Fruit fly (Drosophila melanogaster): Measurements from ENCODE around the gene CG31145.
A peak's percentile ranks its signal among the peaks of the same experiment; 100 is the strongest.

The CG31145 gene

dm6 chr3R:23669401-23670216 lies at the start of gene CG31145:
TSS of gene CG31145 (minus strand) at chr3R:23669659.
- TF ChIP-seq achi (GFP tag; optimal IDR thresholded peaks at IDR 0.05), result peak; percentile 99
- TF ChIP-seq CG6792 (GFP tag; optimal IDR thresholded peaks at IDR 0.05), result peak; percentile 100
- peak; percentile 100 for TF ChIP-seq Sox102F (GFP tag; optimal IDR thresholded peaks at IDR 0.05)
- peak; percentile 100 for TF ChIP-seq Eip75B (GFP tag; optimal IDR thresholded peaks at IDR 0.05)
- peak; percentile 100 for TF ChIP-seq CG10669 (GFP tag; optimal IDR thresholded peaks at IDR 0.05)
- TF ChIP-seq fd59A (GFP tag; optimal IDR thresholded peaks at IDR 0.05), result peak; percentile 99
- peak; percentile 99 for TF ChIP-seq CG11902 (GFP tag; optimal IDR thresholded peaks at IDR 0.05)
- TF ChIP-seq CG10631 (GFP tag; optimal IDR thresholded peaks at IDR 0.05), result peak; percentile 100
- peak; percentile 99 for TF ChIP-seq Ets96B (tag; optimal IDR thresholded peaks at IDR 0.05)
- TF ChIP-seq CG16779 (tag; optimal IDR thresholded peaks at IDR 0.05), result peak; percentile 99
- TF ChIP-seq CG1621 (tag; optimal IDR thresholded peaks at IDR 0.05), result peak; percentile 99
- peak; percentile 100 for TF ChIP-seq Smox (GFP tag; optimal IDR thresholded peaks at IDR 0.05)
- TF ChIP-seq Eip93F (GFP tag; optimal IDR thresholded peaks at IDR 0.05), result peak; percentile 98
- TF ChIP-seq CG15336 (GFP tag; IDR thresholded peaks at IDR 0.05), result peak; percentile 100
- TF ChIP-seq Lpt (GFP tag; optimal IDR thresholded peaks at IDR 0.05), result peak; percentile 100
- TF ChIP-seq Gug (GFP tag; IDR thresholded peaks at IDR 0.05), result peak; percentile 99
- TF ChIP-seq vri (GFP tag; optimal IDR thresholded peaks at IDR 0.05), result peak; percentile 98
- TF ChIP-seq svp (GFP tag), result peak; percentile 100
- TF ChIP-seq Hr39 (GFP tag; optimal IDR thresholded peaks at IDR 0.05), result peak; percentile 100
- peak; percentile 100 for TF ChIP-seq CG6276 (GFP tag; optimal IDR thresholded peaks at IDR 0.05)
- peak; percentile 100 for TF ChIP-seq CG3919 (GFP tag; optimal IDR thresholded peaks at IDR 0.05)
- peak; percentile 99 for TF ChIP-seq Ets21C (GFP tag; optimal IDR thresholded peaks at IDR 0.05)
- TF ChIP-seq CG34406 (GFP tag; optimal IDR thresholded peaks at IDR 0.05), result peak; percentile 100
- peak; percentile 99 for TF ChIP-seq eg (GFP tag; IDR thresholded peaks at IDR 0.05)
- peak; percentile 100 for TF ChIP-seq CG31627 (GFP tag; optimal IDR thresholded peaks at IDR 0.05)
- peak; percentile 100 for TF ChIP-seq topi (GFP tag; optimal IDR thresholded peaks at IDR 0.05)
- TF ChIP-seq Hr38 (GFP tag; optimal IDR thresholded peaks at IDR 0.05), result peak; percentile 94
- TF ChIP-seq salr (GFP tag; optimal IDR thresholded peaks at IDR 0.05), result peak; percentile 98 to 100
- TF ChIP-seq Sox15 (GFP tag; optimal IDR thresholded peaks at IDR 0.05), result peak; percentile 100
- peak; percentile 99 for TF ChIP-seq CG6854 (GFP tag; optimal IDR thresholded peaks at IDR 0.05)
- peak; percentile 100 for TF ChIP-seq Hr4 (GFP tag; optimal IDR thresholded peaks at IDR 0.05)
- TF ChIP-seq dsx (GFP tag; optimal IDR thresholded peaks at IDR 0.05; ENCODE audit: poor library complexity, severe bottlenecking), result peak; percentile 98
- peak; percentile 99 for TF ChIP-seq CG11294 (GFP tag; IDR thresholded peaks at IDR 0.05)
- TF ChIP-seq CG32006 (GFP tag; optimal IDR thresholded peaks at IDR 0.05), result peak; percentile 100
- peak; percentile 97 to 99 for TF ChIP-seq ss (GFP tag; optimal IDR thresholded peaks at IDR 0.05)
- TF ChIP-seq spab (GFP tag; optimal IDR thresholded peaks at IDR 0.05), result peak; percentile 99
- TF ChIP-seq fd85E (GFP tag; optimal IDR thresholded peaks at IDR 0.05), result peak; percentile 98
- TF ChIP-seq CG8632 (GFP tag; optimal IDR thresholded peaks at IDR 0.05), result peak; percentile 100
- TF ChIP-seq CG4318 (GFP tag; optimal IDR thresholded peaks at IDR 0.05), result peak; percentile 100
- TF ChIP-seq CG8319 (GFP tag; optimal IDR thresholded peaks at IDR 0.05), result peak; percentile 99
- peak; percentile 100 for TF ChIP-seq Eip78C (GFP tag)
- TF ChIP-seq lz (GFP tag; optimal IDR thresholded peaks at IDR 0.05), result peak; percentile 100
- peak; percentile 98 for TF ChIP-seq Blimp-1 (GFP tag; optimal IDR thresholded peaks at IDR 0.05)
- TF ChIP-seq pdm3 (GFP tag; optimal IDR thresholded peaks at IDR 0.05), result peak; percentile 100
- TF ChIP-seq dac (GFP tag; optimal IDR thresholded peaks at IDR 0.05), result peak; percentile 100
- peak; percentile 99 for TF ChIP-seq CG7368 (GFP tag; optimal IDR thresholded peaks at IDR 0.05)
- peak; percentile 99 for TF ChIP-seq cyc (GFP tag; optimal IDR thresholded peaks at IDR 0.05)
- TF ChIP-seq CG8119 (GFP tag; IDR thresholded peaks at IDR 0.05), result peak; percentile 100
- peak; percentile 98 for TF ChIP-seq fkh (GFP tag; optimal IDR thresholded peaks at IDR 0.05)
- peak; percentile 100 for TF ChIP-seq acj6 (GFP tag; optimal IDR thresholded peaks at IDR 0.05)

All from whole organism, prepupa.